Fruit fly (Drosophila melanogaster) whole organism, embryonic: ENCODE data around the gene CG1840.

Source experiments
- CG11695 ChIP-seq: fragments of 200-800 bp; sonication (Bioruptor generic); IDR thresholded peaks from 3 replicates; pipeline ENCODE4 v1.3.6; 2022; ENCODE audit warnings: missing biosample characterization, missing genetic modification characterization
- CG13123 ChIP-seq: fragments of 200-800 bp; sonication (Bioruptor generic); optimal IDR thresholded peaks from 2 replicates; lab custom pipeline; 2016; ENCODE audit warnings: missing biosample characterization, missing genetic modification characterization
- CG1832 ChIP-seq: fragments of 200-800 bp; sonication (Bioruptor generic); optimal IDR thresholded peaks from 2 replicates; lab custom pipeline; 2017; ENCODE audit warnings: missing biosample characterization, mild to moderate bottlenecking, missing genetic modification characterization, inconsistent platforms
- CG8089 ChIP-seq: fragments of 200-800 bp; sonication (Bioruptor generic); optimal IDR thresholded peaks from 3 replicates; lab custom pipeline; 2016; ENCODE audit warnings: missing biosample characterization, missing genetic modification characterization
- Hmx ChIP-seq: fragments of 200-800 bp; sonication (Bioruptor generic); optimal IDR thresholded peaks from 2 replicates; lab custom pipeline; 2016; ENCODE audit warnings: missing biosample characterization, missing genetic modification characterization
- Hr78 ChIP-seq, 2 experiments: fragments of 200-800 bp in 1 of 2; fragments of >200 bp in 1 of 2; sonication (Bioruptor generic) in 1 of 2; optimal IDR thresholded peaks; 2 replicates each; lab custom pipeline; 2017 to 2019; ENCODE audit warnings: missing biosample characterization in 2 of 2, missing genetic modification characterization in 2 of 2, mild to moderate bottlenecking in 1 of 2, moderate library complexity in 1 of 2
- Lpt ChIP-seq: fragments of >200 bp; optimal IDR thresholded peaks from 2 replicates; lab custom pipeline; 2018; ENCODE audit warnings: missing biosample characterization, missing genetic modification characterization
- Usf ChIP-seq: fragments of 200-800 bp; sonication (Bioruptor generic); optimal IDR thresholded peaks from 2 replicates; lab custom pipeline; 2017; ENCODE audit warnings: missing genotype, missing biosample characterization, missing genetic modification characterization
- dm ChIP-seq: fragments of 200-800 bp; sonication (Bioruptor generic); optimal IDR thresholded peaks from 3 replicates; lab custom pipeline; 2016; ENCODE audit warnings: missing biosample characterization, missing genetic modification characterization
- h ChIP-seq: fragments of >200 bp; optimal IDR thresholded peaks from 2 replicates; lab custom pipeline; 2017
- odd ChIP-seq: fragments of 200-800 bp; sonication (Bioruptor generic); optimal IDR thresholded peaks from 2 replicates; lab custom pipeline; 2017; ENCODE audit warnings: missing biosample characterization, mild to moderate bottlenecking, missing genetic modification characterization

DNA sequence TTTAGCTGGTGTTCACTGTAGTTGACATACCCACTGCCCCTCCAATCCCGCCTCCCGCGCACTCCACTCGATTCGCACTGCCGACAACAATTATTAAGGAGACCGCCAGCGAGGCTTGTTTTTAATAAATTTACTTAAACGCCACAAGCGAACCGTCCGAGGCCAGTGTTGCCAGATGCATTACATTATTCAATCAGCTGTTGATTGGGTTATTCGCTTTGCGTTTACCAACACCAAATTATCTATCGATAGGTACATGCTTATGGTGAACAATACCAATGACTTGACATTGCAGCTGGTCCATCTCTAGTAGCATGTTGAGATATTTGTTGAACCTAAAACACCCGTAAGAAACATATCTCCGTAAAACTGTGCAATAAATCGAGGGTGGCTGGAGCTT is 1.2 kb upstream of the CG1840 start, which contains the start of the genes CG10353 and SelG:
- TF ChIP-seq CG1832 = no peak
- no peak for TF ChIP-seq Hr78 (GFP tag; optimal IDR thresholded peaks at IDR 0.05; lab: Kevin White, UChicago)
- no peak for TF ChIP-seq h (lab: Kevin White, UChicago)
- no peak for TF ChIP-seq Hmx (GFP tag; lab: Kevin White, UChicago)
- no peak for TF ChIP-seq CG13123 (GFP tag; lab: Kevin White, UChicago)
- TF ChIP-seq odd (GFP tag; lab: Kevin White, UChicago) = no peak
- no peak for TF ChIP-seq Usf (GFP tag; lab: Kevin White, UChicago)
- no peak for TF ChIP-seq CG11695 (GFP tag; lab: Robert Waterston, UW)
- no peak for TF ChIP-seq Lpt (GFP tag; lab: Kevin White, UChicago)
- no peak for TF ChIP-seq CG8089
- peak; percentile 65 for TF ChIP-seq dm
